Worm (Caenorhabditis elegans) whole organism, midembryonic: ENCODE data around the gene B0464.6.

ENCODE experiments used
- flt-1 ChIP-seq: fragments of 200-800 bp; sonication (Bioruptor generic); IDR thresholded peaks from 2 replicates; pipeline ENCODE4 v1.3.6; 2022; ENCODE audit warnings: missing genetic modification characterization, missing compliant biosample characterization
- klf-2 ChIP-seq: fragments of 200-800 bp; sonication (Bioruptor generic); conservative IDR thresholded peaks from 2 replicates; pipeline ENCODE4 v1.3.6; 2022; ENCODE audit warnings: missing genetic modification reagents, missing genetic modification characterization, missing compliant biosample characterization
- tab-1 ChIP-seq: fragments of 200-800 bp; sonication (Bioruptor generic); IDR thresholded peaks from 2 replicates; pipeline ENCODE4 v1.3.6; 2022; ENCODE audit warnings: missing genetic modification characterization, missing compliant biosample characterization
- ztf-29 ChIP-seq: fragments of 200-800 bp; sonication (Bioruptor generic); IDR thresholded peaks from 2 replicates; pipeline ENCODE4 v1.3.6; 2022; ENCODE audit warnings: missing genetic modification reagents, missing genetic modification characterization, missing compliant biosample characterization

DNA sequence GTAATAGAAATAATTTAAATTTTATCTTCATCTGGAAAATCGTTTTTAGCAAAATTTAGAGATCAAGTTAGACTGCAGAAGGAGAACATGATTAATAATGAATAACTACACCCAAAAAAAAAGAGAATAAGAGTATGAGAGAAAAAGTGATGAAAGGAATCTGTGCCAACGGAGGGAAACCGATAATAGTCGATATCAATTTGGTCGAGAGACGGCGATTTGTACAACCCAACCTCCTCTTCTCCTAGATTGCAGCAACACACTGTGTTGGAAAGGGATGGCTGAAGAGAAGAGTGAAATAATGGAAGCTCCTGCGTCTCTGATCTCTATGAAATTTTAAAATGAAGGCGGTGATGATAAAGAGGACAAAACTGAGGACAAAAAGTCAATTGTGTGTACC is 8.7 kb upstream of the B0464.6 start:
- TF ChIP-seq tab-1 (GFP tag; lab: Robert Waterston, UW) (no peak), klf-2 (GFP tag; lab: Robert Waterston, UW) (no peak), ztf-29 (GFP tag; lab: Robert Waterston, UW) (no peak), flt-1 (GFP tag; lab: Robert Waterston, UW) (no peak)
